Fruit fly (Drosophila melanogaster): ENCODE data around the gene Tmtc1.
A peak's percentile ranks its signal among the peaks of the same experiment; 100 is the strongest.

Tmtc1 gene

dm6 chr2L:2720368-2720767, 42.8 kb downstream of the Tmtc1 start (continued):
- TF ChIP-seq CHES-1-like (GFP tag; optimal IDR thresholded peaks at IDR 0.05) (no peak), CG3065 (GFP tag; optimal IDR thresholded peaks at IDR 0.05) (no peak), Atf6 (GFP tag; IDR thresholded peaks at IDR 0.05) (no peak), prd (optimal IDR thresholded peaks at IDR 0.05) (no peak), prd (GFP tag; IDR thresholded peaks at IDR 0.05) (peak; percentile 26; the same call in 1 of the 3 replicates), ro (GFP tag; IDR thresholded peaks at IDR 0.05) (no peak), Chrac-16 (GFP tag; optimal IDR thresholded peaks at IDR 0.05) (no peak), ftz-f1 (GFP tag; optimal IDR thresholded peaks at IDR 0.05) (no peak), Usf (GFP tag; optimal IDR thresholded peaks at IDR 0.05) (no peak), CG13424 (tag; optimal IDR thresholded peaks at IDR 0.05) (peak; percentile 30), nau (GFP tag; optimal IDR thresholded peaks at IDR 0.05) (no peak), Trl (optimal IDR thresholded peaks at IDR 0.05) (no peak), Trl (GFP tag; optimal IDR thresholded peaks at IDR 0.05) (no peak), CG8290 (GFP tag; optimal IDR thresholded peaks at IDR 0.05) (no peak), CG8290 (tag; optimal IDR thresholded peaks at IDR 0.05) (peak in 1 of 2 experiments; percentile 1), sisA (GFP tag; IDR thresholded peaks at IDR 0.05) (peak; percentile 39; the same call in 1 of the 2 replicates), lmd (GFP tag; IDR thresholded peaks at IDR 0.05) (peak; percentile 27; the same call in 1 of the 2 replicates), row (GFP tag; IDR thresholded peaks at IDR 0.05) (peak; percentile 54; the same call in 1 of the 3 replicates), Elba2 (GFP tag; optimal IDR thresholded peaks at IDR 0.05) (no peak), corto (GFP tag; optimal IDR thresholded peaks at IDR 0.05) (no peak), Nf-YA (GFP tag; IDR thresholded peaks at IDR 0.05) (no peak), Gug (GFP tag; IDR thresholded peaks at IDR 0.05) (0 out of 4 replicates have a peak, but pooled peaks have one; percentile 5), CG9437 (GFP tag; optimal IDR thresholded peaks at IDR 0.05) (no peak), nerfin-1 (tag; optimal IDR thresholded peaks at IDR 0.05) (no peak), insv (GFP tag; optimal IDR thresholded peaks at IDR 0.05) (no peak), E2f1 (GFP tag; IDR thresholded peaks at IDR 0.05) (no peak), CG32532 (GFP tag; IDR thresholded peaks at IDR 0.05) (peak; percentile 44; the same call in 1 of the 2 replicates), bsh (GFP tag; optimal IDR thresholded peaks at IDR 0.05) (no peak), HLH54F (GFP tag; optimal IDR thresholded peaks at IDR 0.05) (peak; percentile 9), gt (GFP tag; IDR thresholded peaks at IDR 0.05) (no peak), CG9817 (tag; optimal IDR thresholded peaks at IDR 0.05) (peak; percentile 27), oc (tag; optimal IDR thresholded peaks at IDR 0.05) (no peak), HLH4C (GFP tag; IDR thresholded peaks at IDR 0.05; ENCODE audit: partially characterized antibody) (no peak), Ssrp (tag; optimal IDR thresholded peaks at IDR 0.05) (no peak), ssp (GFP tag; IDR thresholded peaks at IDR 0.05) (0 out of 2 replicates have a peak, but pooled peaks have one; percentile 9), chinmo (GFP tag; IDR thresholded peaks at IDR 0.05; ENCODE audit: partially characterized antibody) (no peak), Ptx1 (GFP tag; IDR thresholded peaks at IDR 0.05) (peak; percentile 41), CG14014 (GFP tag; IDR thresholded peaks at IDR 0.05) (peak; percentile 44; the same call in 1 of the 2 replicates), Sin3A (optimal IDR thresholded peaks at IDR 0.05) (no peak), klu (GFP tag; IDR thresholded peaks at IDR 0.05) (no peak), mam (GFP tag; optimal IDR thresholded peaks at IDR 0.05) (peak; percentile 13), CG11456 (GFP tag; IDR thresholded peaks at IDR 0.05) (peak; percentile 43; the same call in 1 of the 3 replicates), CG15601 (tag; optimal IDR thresholded peaks at IDR 0.05) (no peak), ac (GFP tag; optimal IDR thresholded peaks at IDR 0.05) (no peak), Meics (GFP tag; optimal IDR thresholded peaks at IDR 0.05) (peak; percentile 35), yki (optimal IDR thresholded peaks at IDR 0.05) (no peak), CG15269 (tag; optimal IDR thresholded peaks at IDR 0.05) (peak; percentile 42), Atf3 (GFP tag; optimal IDR thresholded peaks at IDR 0.05) (no peak), CG15479 (GFP tag; optimal IDR thresholded peaks at IDR 0.05) (no peak), CG8944 (GFP tag; optimal IDR thresholded peaks at IDR 0.05) (peak; percentile 14), CG6654 (GFP tag; optimal IDR thresholded peaks at IDR 0.05) (no peak), caup (GFP tag; optimal IDR thresholded peaks at IDR 0.05; ENCODE audit: severe bottlenecking) (peak; percentile 10), slbo (GFP tag; IDR thresholded peaks at IDR 0.05) (peak; percentile 28; the same call in 1 of the 2 replicates)
